Worm (Caenorhabditis elegans) whole organism, L2 larva: ENCODE data around the gene F53B3.3.

Experiments
- C34F6.9 ChIP-seq: fragments of 150-350 bp; optimal IDR thresholded peaks from 2 replicates; lab custom pipeline; 2014; ENCODE audit warnings: missing biosample characterization, missing genetic modification characterization
- F13H6.1 ChIP-seq: sonication (generic microtip); optimal IDR thresholded peaks from 2 replicates; lab custom pipeline; 2016; ENCODE audit warnings: missing genetic modification characterization, missing compliant biosample characterization
- R02D3.7 ChIP-seq: fragments of 150-350 bp; optimal IDR thresholded peaks from 2 replicates; lab custom pipeline; 2014; ENCODE audit warnings: missing biosample characterization, missing genetic modification characterization
- Y55F3AM.14 ChIP-seq: fragments of 200-800 bp; sonication (Bioruptor generic); optimal IDR thresholded peaks from 2 replicates; lab custom pipeline; 2018; ENCODE audit warnings: mild to moderate bottlenecking, missing genetic modification characterization, missing compliant biosample characterization
- ZK546.5 ChIP-seq: sonication (generic microtip); optimal IDR thresholded peaks from 2 replicates; lab custom pipeline; 2017; ENCODE audit warnings: missing biosample characterization, missing genetic modification characterization
- ama-1 ChIP-seq: fragments of 150-350 bp; optimal IDR thresholded peaks from 2 replicates; lab custom pipeline; 2018; ENCODE audit warnings: inconsistent platforms
- ceh-16 ChIP-seq: fragments of 150-350 bp; optimal IDR thresholded peaks from 2 replicates; lab custom pipeline; 2014; ENCODE audit warnings: missing biosample characterization, missing genetic modification characterization
- dmd-4 ChIP-seq: sonication (generic microtip); optimal IDR thresholded peaks from 2 replicates; lab custom pipeline; 2017; ENCODE audit warnings: missing biosample characterization, missing genetic modification characterization
- egl-27 ChIP-seq: sonication (generic microtip); optimal IDR thresholded peaks from 3 replicates; lab custom pipeline; 2017; ENCODE audit warnings: missing biosample characterization, missing genetic modification reagents, missing genetic modification characterization
- fos-1 ChIP-seq: fragments of 150-350 bp; optimal IDR thresholded peaks from 2 replicates; lab custom pipeline; 2014; ENCODE audit warnings: missing biosample characterization, missing genetic modification characterization
- gmeb-1 ChIP-seq: fragments of 150-350 bp; optimal IDR thresholded peaks from 2 replicates; lab custom pipeline; 2014; ENCODE audit warnings: missing biosample characterization, missing genetic modification characterization
- lin-13 ChIP-seq: fragments of 150-350 bp; optimal IDR thresholded peaks from 2 replicates; lab custom pipeline; 2014; ENCODE audit warnings: missing biosample characterization, missing genetic modification reagents, missing genetic modification characterization
- lin-39 ChIP-seq: fragments of 150-350 bp; optimal IDR thresholded peaks from 2 replicates; lab custom pipeline; 2014; ENCODE audit warnings: missing biosample characterization, missing genetic modification reagents, missing genetic modification characterization
- lsy-2 ChIP-seq, 2 experiments: fragments of 150-350 bp in 1 of 2; sonication (generic microtip) in 1 of 2; optimal IDR thresholded peaks; 2 replicates each; lab custom pipeline; 2014 to 2017; ENCODE audit warnings: missing biosample characterization in 2 of 2, missing genetic modification characterization in 2 of 2
- mab-5 ChIP-seq: fragments of 150-350 bp; optimal IDR thresholded peaks from 2 replicates; lab custom pipeline; 2014; ENCODE audit warnings: missing biosample characterization, missing genetic modification characterization
- mbf-1 ChIP-seq: sonication (generic microtip); optimal IDR thresholded peaks from 2 replicates; lab custom pipeline; 2017; ENCODE audit warnings: missing biosample characterization, missing genetic modification characterization
- nhr-10 ChIP-seq: sonication (generic microtip); optimal IDR thresholded peaks from 2 replicates; lab custom pipeline; 2017; ENCODE audit warnings: missing biosample characterization, missing genetic modification characterization
- nhr-129 ChIP-seq: fragments of 150-350 bp; optimal IDR thresholded peaks from 2 replicates; lab custom pipeline; 2014; ENCODE audit warnings: missing biosample characterization, missing genetic modification characterization
- nhr-23 ChIP-seq: fragments of 150-350 bp; optimal IDR thresholded peaks from 2 replicates; lab custom pipeline; 2014; ENCODE audit warnings: missing biosample characterization, missing genetic modification reagents, missing genetic modification characterization
- nhr-25 ChIP-seq: fragments of 150-350 bp; sonication (generic microtip); optimal IDR thresholded peaks from 3 replicates; lab custom pipeline; 2014; ENCODE audit warnings: missing biosample characterization, missing genetic modification characterization
- nhr-6 ChIP-seq: fragments of 150-350 bp; optimal IDR thresholded peaks from 2 replicates; lab custom pipeline; 2014; ENCODE audit warnings: missing biosample characterization, missing genetic modification characterization
- nhr-77 ChIP-seq: fragments of 150-350 bp; optimal IDR thresholded peaks from 2 replicates; lab custom pipeline; 2014; ENCODE audit warnings: missing biosample characterization, missing genetic modification characterization
- sem-4 ChIP-seq: fragments of 150-350 bp; optimal IDR thresholded peaks from 2 replicates; lab custom pipeline; 2014; ENCODE audit warnings: missing biosample characterization, missing genetic modification reagents, missing genetic modification characterization
- sma-9 ChIP-seq, 2 experiments: fragments of 150-350 bp in 1 of 2; sonication (generic microtip) in 1 of 2; optimal IDR thresholded peaks; 2 replicates each; lab custom pipeline; 2014 to 2016; ENCODE audit warnings: missing genetic modification characterization in 2 of 2, mild to moderate bottlenecking in 1 of 2, missing biosample characterization in 1 of 2, missing compliant biosample characterization in 1 of 2, missing genetic modification reagents in 1 of 2, moderate library complexity in 1 of 2
- snpc-4 ChIP-seq: fragments of 150-350 bp; optimal IDR thresholded peaks from 2 replicates; lab custom pipeline; 2014; ENCODE audit warnings: missing biosample characterization, missing genetic modification characterization
- unc-39 ChIP-seq: fragments of 150-350 bp; optimal IDR thresholded peaks from 2 replicates; lab custom pipeline; 2014; ENCODE audit warnings: missing biosample characterization, missing genetic modification characterization
- unc-62 ChIP-seq: fragments of 150-350 bp; optimal IDR thresholded peaks from 2 replicates; lab custom pipeline; 2014; ENCODE audit warnings: missing biosample characterization, missing genetic modification reagents, missing genetic modification characterization
- zag-1 ChIP-seq: fragments of 150-350 bp; optimal IDR thresholded peaks from 2 replicates; lab custom pipeline; 2014; ENCODE audit warnings: missing biosample characterization, missing genetic modification characterization
- ztf-1 ChIP-seq: fragments of 200-800 bp; sonication (Bioruptor generic); conservative IDR thresholded peaks from 2 replicates; pipeline ENCODE4 v1.3.6; 2022; ENCODE audit warnings: missing genetic modification characterization, missing compliant biosample characterization
- ztf-11 ChIP-seq: sonication (generic microtip); optimal IDR thresholded peaks from 2 replicates; lab custom pipeline; 2017; ENCODE audit warnings: missing biosample characterization, missing genetic modification characterization
- ztf-4 ChIP-seq: fragments of 150-350 bp; optimal IDR thresholded peaks from 2 replicates; lab custom pipeline; 2014; ENCODE audit warnings: missing biosample characterization, missing genetic modification characterization

Gene F53B3.3

DNA sequence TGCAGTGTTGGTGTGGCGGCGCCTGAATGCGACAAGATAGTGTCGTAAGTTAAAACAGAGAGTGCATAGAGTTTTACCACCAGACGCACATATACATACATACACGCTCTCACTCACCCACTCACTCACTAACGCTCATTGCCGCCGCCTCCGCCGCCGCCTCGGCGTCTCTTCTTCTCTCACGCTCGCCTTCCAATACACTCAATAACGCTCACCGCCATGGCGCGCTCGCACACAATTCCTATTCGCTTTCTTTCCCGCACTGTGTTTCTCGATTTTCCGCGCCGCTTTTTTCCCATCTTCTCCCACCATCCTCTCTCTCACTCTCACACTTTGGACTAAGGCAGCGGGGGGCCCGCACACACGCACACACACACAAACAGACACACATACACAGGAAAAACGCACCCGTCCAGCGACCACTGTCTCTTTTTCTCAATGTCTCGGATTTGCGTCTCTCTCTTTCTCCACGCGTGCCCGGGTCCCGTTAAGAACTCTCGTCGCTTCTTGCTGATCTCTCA, 18.5 kb downstream of the F53B3.3 start, which contains the start of gene kin-29 (continued):
- peak; percentile 93 for TF ChIP-seq nhr-129 (tag; lab: Kevin White, UChicago)
- TF ChIP-seq ztf-4 (tag; lab: Kevin White, UChicago), result peak; percentile 26
- TF ChIP-seq ztf-1 (GFP tag; lab: Robert Waterston, UW), result 0 out of 2 replicates have a peak, but pooled peaks have one; percentile 26
- peak; percentile 83 for TF ChIP-seq C34F6.9 (tag; lab: Kevin White, UChicago)
- TF ChIP-seq mab-5 (tag; lab: Kevin White, UChicago), result peak; percentile 67
- peak; percentile 63 for TF ChIP-seq egl-27
- TF ChIP-seq sem-4, result peak; percentile 14
- TF ChIP-seq lin-39, result no peak
- no peak for TF ChIP-seq ama-1 (lab: Kevin White, UChicago)
- no peak for TF ChIP-seq mbf-1 (tag; lab: Kevin White, UChicago)

ce11 chrX:2843508-2843907, 27.4 kb downstream of the F53B3.3 start:
- no peak for TF ChIP-seq Y55F3AM.14 (GFP tag; lab: Kevin White, UChicago)
- TF ChIP-seq dmd-4 (tag; lab: Kevin White, UChicago), result no peak
- TF ChIP-seq nhr-23 (tag; lab: Kevin White, UChicago), result no peak
- TF ChIP-seq ztf-4 (tag; lab: Kevin White, UChicago), result no peak
- peak; percentile 72 for TF ChIP-seq snpc-4 (tag; lab: Kevin White, UChicago)
- TF ChIP-seq lin-13 (GFP tag; lab: Kevin White, UChicago), result no peak

DNA sequence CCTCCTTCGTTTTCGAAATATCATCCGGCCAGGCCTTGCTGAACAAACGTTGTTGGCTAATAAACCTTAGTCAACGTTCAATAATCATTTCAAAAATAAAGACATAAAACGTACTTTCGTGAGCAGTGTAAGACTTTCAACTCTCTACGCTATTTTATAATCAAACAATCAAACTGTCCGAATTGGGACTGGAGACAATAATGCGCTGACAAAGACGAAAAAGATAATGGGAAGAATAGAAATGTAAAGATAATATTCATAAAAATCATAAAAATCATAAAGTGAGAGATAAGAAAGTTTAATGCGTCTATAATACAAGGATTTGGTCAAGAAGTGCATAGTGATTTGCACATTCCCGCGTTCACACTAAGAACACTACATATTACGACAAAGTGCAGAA, 29.2 kb downstream of the F53B3.3 start:
- TF ChIP-seq fos-1 (tag; lab: Kevin White, UChicago) (peak; percentile 69), ztf-4 (tag; lab: Kevin White, UChicago) (no peak), ceh-16 (tag; lab: Kevin White, UChicago) (no peak), F13H6.1 (tag; lab: Kevin White, UChicago) (peak; percentile 47), nhr-25 (tag; lab: Kevin White, UChicago) (no peak)
- TF ChIP-seq, all 48 proteins: peak for 2

DNA sequence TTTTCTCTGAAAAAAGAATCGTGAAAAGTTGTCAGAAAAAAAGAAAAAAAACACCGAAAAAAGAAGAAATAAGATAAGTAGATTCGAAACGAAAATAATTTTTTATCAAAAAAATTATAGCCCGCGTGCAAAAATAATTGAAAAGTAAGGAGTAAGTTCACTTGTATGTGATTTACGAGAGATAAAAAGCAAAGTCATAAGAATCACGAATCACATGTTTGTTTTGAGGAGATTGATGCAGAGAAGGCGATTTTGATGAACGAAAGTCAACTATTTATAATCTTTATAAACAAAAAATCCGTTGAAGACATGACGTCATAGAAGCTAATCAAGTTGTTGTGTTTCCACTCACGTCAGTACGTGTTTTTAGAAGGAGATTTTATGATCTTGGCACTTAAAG, 30.6 kb downstream of the F53B3.3 start, which contains the start of gene Y71H10B.1:
TSS of gene Y71H10B.1 (minus strand) at position 6 of the 400 bp plus-strand sequence.
- no peak for TF ChIP-seq gmeb-1 (tag; lab: Kevin White, UChicago)
- no peak for TF ChIP-seq ZK546.5 (tag; lab: Kevin White, UChicago)
- peak; percentile 7 for TF ChIP-seq nhr-25 (tag; lab: Kevin White, UChicago)
- no peak for TF ChIP-seq lin-39
- no peak for TF ChIP-seq zag-1 (tag; lab: Kevin White, UChicago)
- TF ChIP-seq C34F6.9 (tag; lab: Kevin White, UChicago), result peak; percentile 21
- no peak for TF ChIP-seq unc-39 (tag; lab: Kevin White, UChicago)

- no peak for TF ChIP-seq C34F6.9 (tag; lab: Kevin White, UChicago)
- TF ChIP-seq nhr-77 (tag; lab: Kevin White, UChicago), result no peak
- TF ChIP-seq ztf-11 (tag; lab: Kevin White, UChicago), result no peak
- TF ChIP-seq sma-9 (GFP tag; optimal IDR thresholded peaks at IDR 0.05; lab: Kevin White, UChicago), result peak; percentile 23
- no peak for TF ChIP-seq sma-9 (tag; optimal IDR thresholded peaks at IDR 0.05; lab: Kevin White, UChicago)
- peak; percentile 82 for TF ChIP-seq fos-1 (tag; lab: Kevin White, UChicago)
- no peak for TF ChIP-seq ztf-4 (tag; lab: Kevin White, UChicago)
- TF ChIP-seq ztf-1 (GFP tag; lab: Robert Waterston, UW), result no peak
Measured at ce11 chrX:2838619-2839018, 32.3 kb downstream of the F53B3.3 start.

DNA sequence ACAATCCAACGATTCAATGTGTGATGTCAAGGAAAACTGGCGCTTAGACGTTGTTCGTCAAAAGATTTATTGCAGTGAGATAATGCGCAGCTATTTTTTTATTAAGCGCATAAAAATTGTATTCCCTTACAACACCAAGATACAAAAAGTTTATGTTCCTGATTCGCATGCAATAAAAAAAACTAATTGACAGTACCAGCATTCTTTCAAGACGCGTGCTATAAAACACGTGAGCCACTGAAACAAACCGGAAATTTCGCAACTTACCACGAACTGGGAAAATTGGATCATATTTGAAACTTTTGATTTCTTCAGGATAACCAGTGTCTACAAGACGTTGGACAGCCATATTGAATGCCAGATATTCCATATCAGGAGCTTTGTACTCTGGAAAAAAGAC, 33.5 kb downstream of the F53B3.3 start:
- TF ChIP-seq ama-1 (lab: Kevin White, UChicago) (no peak), R02D3.7 (tag; lab: Kevin White, UChicago) (no peak), unc-62 (GFP tag; lab: Kevin White, UChicago) (no peak), ztf-11 (tag; lab: Kevin White, UChicago) (no peak), lsy-2 (tag; optimal IDR thresholded peaks at IDR 0.05; lab: Kevin White, UChicago) (no peak), nhr-10 (tag; lab: Kevin White, UChicago) (no peak), nhr-6 (tag; lab: Kevin White, UChicago) (no peak)
